Worm (Caenorhabditis elegans) whole organism, L4 larva: ENCODE measurements around the gene F20D6.1.

Source experiments
- F49E8.2 ChIP-seq: sonication (generic microtip); optimal IDR thresholded peaks from 2 replicates; lab custom pipeline; 2016; ENCODE audit warnings: missing compliant biosample characterization, mild to moderate bottlenecking, missing genetic modification characterization, borderline replicate concordance
- R02D3.7 ChIP-seq: fragments of 150-350 bp; sonication (generic microtip); optimal IDR thresholded peaks from 3 replicates; lab custom pipeline; 2014; ENCODE audit warnings: missing biosample characterization, missing genetic modification characterization
- T20F7.1 ChIP-seq: fragments of 200-800 bp; sonication (Bioruptor generic); optimal IDR thresholded peaks from 2 replicates; lab custom pipeline; 2018; ENCODE audit warnings: mild to moderate bottlenecking, missing genetic modification characterization, missing compliant biosample characterization
- Y105C5A.15 ChIP-seq: fragments of 200-800 bp; sonication (Bioruptor generic); IDR thresholded peaks from 2 replicates; pipeline ENCODE4 v1.3.6; 2022; ENCODE audit warnings: missing genetic modification characterization, missing compliant biosample characterization
- Y48G9A.11 ChIP-seq: fragments of 200-800 bp; sonication (Bioruptor generic); IDR thresholded peaks from 2 replicates; pipeline ENCODE4 v1.3.6; 2022; ENCODE audit warnings: missing genetic modification reagents, missing genetic modification characterization, missing compliant biosample characterization
- Y5F2A.4 ChIP-seq: fragments of 200-800 bp; sonication (Bioruptor generic); optimal IDR thresholded peaks from 2 replicates; lab custom pipeline; 2018; ENCODE audit warnings: mild to moderate bottlenecking, missing genetic modification characterization, missing compliant biosample characterization
- Y75B8A.6 ChIP-seq: fragments of 200-800 bp; sonication (Bioruptor generic); IDR thresholded peaks from 2 replicates; pipeline ENCODE4 v1.3.6; 2022; ENCODE audit warnings: missing genetic modification reagents, missing genetic modification characterization, missing compliant biosample characterization
- ZK337.2 ChIP-seq: fragments of 200-800 bp; sonication (Bioruptor generic); IDR thresholded peaks from 2 replicates; pipeline ENCODE4 v1.3.6; 2022; ENCODE audit warnings: missing genetic modification reagents, missing genetic modification characterization, missing compliant biosample characterization
- ZK546.5 ChIP-seq, 2 experiments: sonication (generic microtip); optimal IDR thresholded peaks; 2 replicates each; lab custom pipeline; 2017; ENCODE audit warnings: missing biosample characterization in 2 of 2, missing genetic modification characterization in 2 of 2
- ceh-82 ChIP-seq: sonication (generic microtip); optimal IDR thresholded peaks from 2 replicates; lab custom pipeline; 2017; ENCODE audit warnings: missing biosample characterization, missing genetic modification characterization
- ctbp-1 ChIP-seq: fragments of 200-800 bp; sonication (Bioruptor generic); IDR thresholded peaks from 2 replicates; pipeline ENCODE4 v1.3.6; 2022; ENCODE audit warnings: missing genetic modification reagents, missing genetic modification characterization, missing compliant biosample characterization
- daf-16 ChIP-seq, 3 experiments: sonication (generic microtip); optimal IDR thresholded peaks; 2 replicates each; lab custom pipeline; 2016 to 2017; ENCODE audit warnings: missing genetic modification characterization in 3 of 3, missing genetic modification reagents in 3 of 3, mild to moderate bottlenecking in 2 of 3, missing compliant biosample characterization in 2 of 3, missing biosample characterization in 1 of 3, moderate library complexity in 1 of 3
- dmd-9 ChIP-seq: fragments of 200-800 bp; sonication (Bioruptor generic); IDR thresholded peaks from 2 replicates; pipeline ENCODE4 v1.3.6; 2022; ENCODE audit warnings: missing genetic modification reagents, missing genetic modification characterization, missing compliant biosample characterization
- dpl-1 ChIP-seq: fragments of 150-350 bp; optimal IDR thresholded peaks from 2 replicates; lab custom pipeline; 2014; ENCODE audit warnings: missing biosample characterization, missing genetic modification reagents, missing genetic modification characterization
- duxl-1 ChIP-seq: sonication (generic microtip); optimal IDR thresholded peaks from 2 replicates; lab custom pipeline; 2016; ENCODE audit warnings: mild to moderate bottlenecking, missing genetic modification characterization, moderate library complexity, missing compliant biosample characterization; ENCODE audit not compliant: poor library complexity
- egl-27 ChIP-seq: sonication (generic microtip); optimal IDR thresholded peaks from 3 replicates; lab custom pipeline; 2017; ENCODE audit warnings: missing biosample characterization, missing genetic modification reagents, missing genetic modification characterization
- hlh-11 ChIP-seq: fragments of 200-800 bp; sonication (Bioruptor generic); optimal IDR thresholded peaks from 2 replicates; lab custom pipeline; 2018; ENCODE audit warnings: mild to moderate bottlenecking, missing genetic modification characterization, missing compliant biosample characterization
- hmg-1.1 ChIP-seq: fragments of 200-800 bp; sonication (Bioruptor generic); IDR thresholded peaks from 2 replicates; pipeline ENCODE4 v1.3.6; 2022; ENCODE audit warnings: missing genetic modification reagents, missing genetic modification characterization, missing compliant biosample characterization
- jun-1 ChIP-seq: fragments of 150-350 bp; optimal IDR thresholded peaks from 2 replicates; lab custom pipeline; 2014; ENCODE audit warnings: missing biosample characterization, missing genetic modification reagents, missing genetic modification characterization
- lin-38 ChIP-seq: fragments of 200-800 bp; sonication (Bioruptor generic); IDR thresholded peaks from 2 replicates; pipeline ENCODE4 v1.3.6; 2022; ENCODE audit warnings: missing genetic modification reagents, missing genetic modification characterization, missing compliant biosample characterization
- lsy-2 ChIP-seq, 2 experiments: fragments of 150-350 bp in 1 of 2; sonication (generic microtip) in 1 of 2; optimal IDR thresholded peaks; 2 replicates each; lab custom pipeline; 2014 to 2017; ENCODE audit warnings: missing biosample characterization in 2 of 2, missing genetic modification characterization in 2 of 2
- mdl-1 ChIP-seq, 2 experiments: fragments of 150-350 bp in 1 of 2; sonication (generic microtip) in 1 of 2; optimal IDR thresholded peaks; 2 replicates each; lab custom pipeline; 2014 to 2017; ENCODE audit warnings: missing biosample characterization in 2 of 2, missing genetic modification characterization in 2 of 2
- mep-1 ChIP-seq: fragments of 150-350 bp; sonication (generic microtip); optimal IDR thresholded peaks from 3 replicates; lab custom pipeline; 2014; ENCODE audit warnings: missing biosample characterization, missing genetic modification characterization
- mes-2 ChIP-seq: sonication (generic microtip); optimal IDR thresholded peaks from 2 replicates; lab custom pipeline; 2016; ENCODE audit warnings: missing genotype, mild to moderate bottlenecking, missing genetic modification characterization, missing compliant biosample characterization; ENCODE audit not compliant: poor library complexity, severe bottlenecking
- mxl-3 ChIP-seq: fragments of 200-800 bp; sonication (Bioruptor generic); optimal IDR thresholded peaks from 2 replicates; lab custom pipeline; 2018; ENCODE audit warnings: mild to moderate bottlenecking, missing genetic modification characterization, missing compliant biosample characterization
- nhr-10 ChIP-seq: fragments of 150-350 bp; optimal IDR thresholded peaks from 2 replicates; lab custom pipeline; 2014; ENCODE audit warnings: missing biosample characterization, missing genetic modification characterization
- nhr-11 ChIP-seq: fragments of 150-350 bp; optimal IDR thresholded peaks from 2 replicates; lab custom pipeline; 2014; ENCODE audit warnings: missing biosample characterization, missing genetic modification characterization
- nhr-237 ChIP-seq: sonication (generic microtip); optimal IDR thresholded peaks from 2 replicates; lab custom pipeline; 2017; ENCODE audit warnings: missing biosample characterization, missing genetic modification characterization
- nhr-28 ChIP-seq: fragments of 150-350 bp; optimal IDR thresholded peaks from 2 replicates; lab custom pipeline; 2014; ENCODE audit warnings: missing biosample characterization, missing genetic modification characterization
- nhr-42 ChIP-seq: fragments of 200-800 bp; sonication (Bioruptor generic); IDR thresholded peaks from 2 replicates; pipeline ENCODE4 v1.3.6; 2022; ENCODE audit warnings: missing genetic modification characterization, missing compliant biosample characterization
- php-3 ChIP-seq: fragments of 200-800 bp; sonication (Bioruptor generic); IDR thresholded peaks from 2 replicates; pipeline ENCODE4 v1.3.6; 2022; ENCODE audit warnings: missing genetic modification reagents, missing genetic modification characterization, missing compliant biosample characterization
- pqm-1 ChIP-seq: sonication (generic microtip); optimal IDR thresholded peaks from 2 replicates; lab custom pipeline; 2017; ENCODE audit warnings: missing biosample characterization, missing genetic modification characterization
- sdz-12 ChIP-seq: fragments of 200-800 bp; sonication (Bioruptor generic); optimal IDR thresholded peaks from 2 replicates; lab custom pipeline; 2018; ENCODE audit warnings: mild to moderate bottlenecking, missing genetic modification characterization, missing compliant biosample characterization
- spr-3 ChIP-seq: fragments of 200-800 bp; sonication (Bioruptor generic); optimal IDR thresholded peaks from 2 replicates; lab custom pipeline; 2018; ENCODE audit warnings: mild to moderate bottlenecking, missing genetic modification characterization, missing compliant biosample characterization
- unc-130 ChIP-seq: sonication (generic microtip); optimal IDR thresholded peaks from 2 replicates; lab custom pipeline; 2016; ENCODE audit warnings: missing genetic modification reagents, missing genetic modification characterization, missing compliant biosample characterization
- unc-62 ChIP-seq, 3 experiments: fragments of 150-350 bp in 1 of 3; sonication (generic microtip); optimal IDR thresholded peaks in 2 of 3; peaks in 1 of 3; 1 replicate in 1 of 3; 2 replicates in 2 of 3; lab custom pipeline; 2014 to 2017; ENCODE audit warnings: missing biosample characterization in 3 of 3, missing genetic modification characterization in 3 of 3, missing genetic modification reagents in 3 of 3, missing genotype in 1 of 3
- zag-1 ChIP-seq: fragments of 150-350 bp; optimal IDR thresholded peaks from 2 replicates; lab custom pipeline; 2014; ENCODE audit warnings: missing biosample characterization, missing genetic modification characterization
- zfp-2 ChIP-seq: sonication (generic microtip); optimal IDR thresholded peaks from 2 replicates; lab custom pipeline; 2016; ENCODE audit warnings: mild to moderate bottlenecking, missing genetic modification characterization, missing compliant biosample characterization
- zfp-3 ChIP-seq: fragments of 200-800 bp; sonication (Bioruptor generic); conservative IDR thresholded peaks from 2 replicates; pipeline ENCODE4 v1.3.6; 2022; ENCODE audit warnings: missing genetic modification reagents, missing genetic modification characterization, missing compliant biosample characterization
- ztf-7 ChIP-seq: fragments of 150-350 bp; optimal IDR thresholded peaks from 2 replicates; lab custom pipeline; 2014; ENCODE audit warnings: missing biosample characterization, missing genetic modification characterization

Gene F20D6.1

DNA sequence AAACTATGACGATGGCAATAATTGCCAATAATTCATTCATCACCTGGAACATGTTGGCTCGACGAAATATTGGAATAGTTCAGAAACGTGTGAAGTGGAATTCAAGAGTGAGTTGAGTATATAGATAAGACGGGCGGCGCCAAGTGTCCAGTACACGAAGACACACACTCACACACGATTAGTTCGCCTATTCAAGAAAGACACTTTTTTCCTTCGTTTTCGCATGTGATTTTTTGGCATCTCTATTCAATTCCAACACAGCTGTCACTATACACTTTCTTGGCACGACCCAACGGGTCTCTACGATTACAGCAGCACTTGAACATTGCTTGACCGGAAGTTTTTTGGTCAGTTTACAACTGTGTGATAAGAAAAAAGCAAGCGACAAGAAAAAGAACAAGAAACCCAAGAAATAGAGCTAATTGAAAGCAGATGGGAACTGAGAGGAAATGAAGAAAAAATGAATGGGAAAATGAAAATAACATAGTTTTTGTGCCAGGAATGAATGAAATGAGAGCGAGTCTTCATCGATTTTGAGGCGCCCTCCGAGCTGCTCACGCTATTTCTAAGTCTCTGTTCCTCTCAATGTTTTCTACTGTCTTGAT lies 27.2 kb downstream of the F20D6.1 start, which contains the start of gene K07C11.8 (continued):
- no peak for TF ChIP-seq Y5F2A.4 (GFP tag; lab: Kevin White, UChicago)
- TF ChIP-seq sdz-12 (GFP tag; lab: Kevin White, UChicago) = no peak
- peak; percentile 71 for TF ChIP-seq hlh-11 (tag; lab: Kevin White, UChicago)
- no peak for TF ChIP-seq R02D3.7 (tag; lab: Kevin White, UChicago)
- no peak for TF ChIP-seq zag-1 (tag; lab: Kevin White, UChicago)
- peak; percentile 34 for TF ChIP-seq mxl-3 (GFP tag; lab: Kevin White, UChicago)
- TF ChIP-seq ZK546.5 (tag; optimal IDR thresholded peaks at IDR 0.05; lab: Kevin White, UChicago) = no peak

- TF ChIP-seq nhr-28 (no peak), unc-62 (GFP tag; optimal IDR thresholded peaks at IDR 0.05 in 1 of 2; lab: Kevin White, UChicago) (peak in 1 of 2 experiments; percentile 96), unc-62 (tag; optimal IDR thresholded peaks at IDR 0.05; lab: Kevin White, UChicago) (no peak)
These were observed 29.0 kb downstream of the F20D6.1 start for ce11 chrV:8219550-8219949.

- TF ChIP-seq mes-2 (tag; lab: Kevin White, UChicago) = peak; percentile 47
- TF ChIP-seq dpl-1 (GFP tag; lab: Kevin White, UChicago) = peak; percentile 57
- peak; percentile 86 for TF ChIP-seq Y48G9A.11
- no peak for TF ChIP-seq Y105C5A.15 (GFP tag; lab: Robert Waterston, UW)
- TF ChIP-seq ceh-82 (tag; lab: Kevin White, UChicago) = no peak
- TF ChIP-seq ZK546.5 (tag; optimal IDR thresholded peaks at IDR 0.05; lab: Kevin White, UChicago) = no peak
- TF ChIP-seq nhr-42 (GFP tag; lab: Robert Waterston, UW) = no peak
- peak; percentile 94 for TF ChIP-seq T20F7.1 (GFP tag; lab: Kevin White, UChicago)
- TF ChIP-seq egl-27 (tag; lab: Kevin White, UChicago) = no peak
- peak in 1 of 2 experiments; percentile 29 for TF ChIP-seq lsy-2 (tag; optimal IDR thresholded peaks at IDR 0.05; lab: Kevin White, UChicago)
- no peak for TF ChIP-seq daf-16 (GFP tag; optimal IDR thresholded peaks at IDR 0.05; lab: Kevin White, UChicago)
- peak; percentile 3 for TF ChIP-seq daf-16 (tag; optimal IDR thresholded peaks at IDR 0.05; lab: Kevin White, UChicago)
- TF ChIP-seq ctbp-1 (GFP tag; lab: Robert Waterston, UW) = no peak
- no peak for TF ChIP-seq ZK337.2 (GFP tag; lab: Robert Waterston, UW)
- TF ChIP-seq zfp-3 (GFP tag; lab: Robert Waterston, UW) = no peak
- TF ChIP-seq pqm-1 (tag; lab: Kevin White, UChicago) = no peak
- no peak for TF ChIP-seq duxl-1 (tag; lab: Kevin White, UChicago)
These were observed 30.6 kb downstream of the F20D6.1 start, which contains the start of the genes cogc-6 and air-1 for ce11 chrV:8221083-8221538. Gene cogc-6, minus strand, starts transcription at chrV:8221316. Gene air-1, plus strand, starts transcription at chrV:8221488.

ce11 chrV:8223417-8223816 lies 32.9 kb downstream of the F20D6.1 start:
- no peak for TF ChIP-seq spr-3 (GFP tag; lab: Kevin White, UChicago)
- TF ChIP-seq lin-38 (GFP tag; lab: Robert Waterston, UW) = peak; percentile 38
- TF ChIP-seq F49E8.2 (tag; lab: Kevin White, UChicago) = peak; percentile 9

ce11 chrV:8224634-8225033 lies 34.1 kb downstream of the F20D6.1 start, which contains the start of gene pax-1:
Gene pax-1, plus strand, starts transcription at chrV:8224934.
- TF ChIP-seq duxl-1 (tag; lab: Kevin White, UChicago) = no peak
- TF ChIP-seq mdl-1 (tag; optimal IDR thresholded peaks at IDR 0.05; lab: Kevin White, UChicago) = no peak
- no peak for TF ChIP-seq zag-1 (tag; lab: Kevin White, UChicago)
- TF ChIP-seq ztf-7 (tag; lab: Kevin White, UChicago) = no peak
- TF ChIP-seq dmd-9 = no peak
- TF ChIP-seq pqm-1 (tag; lab: Kevin White, UChicago) = no peak
- TF ChIP-seq nhr-237 = no peak
- no peak for TF ChIP-seq mep-1 (tag; lab: Kevin White, UChicago)
- no peak for TF ChIP-seq Y75B8A.6 (GFP tag; lab: Robert Waterston, UW)
- no peak for TF ChIP-seq Y48G9A.11
- no peak for TF ChIP-seq zfp-2 (tag; lab: Kevin White, UChicago)
- TF ChIP-seq unc-130 (GFP tag; lab: Kevin White, UChicago) = no peak
- TF ChIP-seq php-3 (GFP tag; lab: Robert Waterston, UW) = no peak
- TF ChIP-seq hmg-1.1 (GFP tag; lab: Robert Waterston, UW) = no peak
- TF ChIP-seq jun-1 (tag; lab: Kevin White, UChicago) = no peak
- no peak for TF ChIP-seq nhr-11 (tag; lab: Kevin White, UChicago)
- no peak for TF ChIP-seq R02D3.7 (tag; lab: Kevin White, UChicago)
- TF ChIP-seq nhr-10 (tag; lab: Kevin White, UChicago) = no peak
